Worm (Caenorhabditis elegans): Measurements from ENCODE around the gene tomm-40.

DNA sequence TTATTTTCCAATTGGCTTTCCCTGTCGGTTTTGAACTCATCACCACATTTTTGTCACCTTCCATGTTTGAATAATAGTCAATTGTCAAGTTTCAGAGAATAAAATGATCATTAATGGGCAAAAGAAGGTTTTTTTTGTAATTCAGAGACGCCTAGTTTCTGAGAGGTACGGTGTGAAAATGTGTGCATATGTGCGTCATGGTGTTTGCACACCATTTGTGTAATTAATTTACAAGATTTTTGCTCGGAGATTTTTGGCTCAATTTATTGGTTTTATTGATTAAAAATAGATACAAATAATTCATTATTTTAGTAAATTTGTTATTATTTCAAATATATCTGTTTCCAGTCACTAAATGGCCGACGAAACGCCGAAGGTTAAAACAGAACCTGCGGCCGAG, 24.1 kb upstream of the tomm-40 start, which contains the start of the genes F44G4.3 and tdp-1:
- TF ChIP-seq hmg-4 (GFP tag; optimal IDR thresholded peaks at IDR 0.05) (no peak), hmbx-1 (tag; optimal IDR thresholded peaks at IDR 0.05) (no peak), scrt-1 (GFP tag; IDR thresholded peaks at IDR 0.05) (no peak)

Measured in whole organism, early embryonic.